Fruit fly (Drosophila melanogaster): ENCODE measurements around the gene Remo.

dm6 chrX:13282717-13283116 lies 5.1 kb upstream of the Remo start:
- TF ChIP-seq psq (optimal IDR thresholded peaks at IDR 0.05): no peak
- no peak for TF ChIP-seq EcR (GFP tag; optimal IDR thresholded peaks at IDR 0.05)

Measured in whole organism.